Worm (Caenorhabditis elegans) whole organism, early embryonic: Measurements from ENCODE around the gene paml-1.

Source experiments
- B0310.2 ChIP-seq: sonication (generic microtip); optimal IDR thresholded peaks from 2 replicates; lab custom pipeline; 2016; ENCODE audit warnings: mild to moderate bottlenecking, missing genetic modification characterization, missing compliant biosample characterization
- F13C5.2 ChIP-seq: sonication (generic microtip); optimal IDR thresholded peaks from 2 replicates; lab custom pipeline; 2017; ENCODE audit warnings: mild to moderate bottlenecking, missing genetic modification characterization, inconsistent platforms, missing compliant biosample characterization
- aly-1 ChIP-seq: sonication (generic microtip); optimal IDR thresholded peaks from 2 replicates; lab custom pipeline; 2016; ENCODE audit warnings: missing genetic modification characterization, missing compliant biosample characterization
- ama-1 ChIP-seq: fragments of 150-350 bp; optimal IDR thresholded peaks from 2 replicates; lab custom pipeline; 2014
- ceh-13 ChIP-seq: fragments of 200-800 bp; sonication (Bioruptor generic); optimal IDR thresholded peaks from 2 replicates; lab custom pipeline; 2018; ENCODE audit warnings: mild to moderate bottlenecking, missing genetic modification characterization, missing compliant biosample characterization
- ceh-36 ChIP-seq: sonication (generic microtip); optimal IDR thresholded peaks from 2 replicates; lab custom pipeline; 2016; ENCODE audit warnings: missing genetic modification characterization, inconsistent platforms, missing compliant biosample characterization
- ets-7 ChIP-seq: sonication (generic microtip); optimal IDR thresholded peaks from 2 replicates; lab custom pipeline; 2016; ENCODE audit warnings: missing genotype, missing genetic modification characterization, missing compliant biosample characterization
- flt-1 ChIP-seq: fragments of 200-800 bp; sonication (Bioruptor generic); IDR thresholded peaks from 2 replicates; pipeline ENCODE4 v1.3.6; 2022; ENCODE audit warnings: missing genetic modification characterization, missing compliant biosample characterization
- hmbx-1 ChIP-seq: sonication (generic microtip); optimal IDR thresholded peaks from 2 replicates; lab custom pipeline; 2016; ENCODE audit warnings: mild to moderate bottlenecking, missing genetic modification characterization, missing compliant biosample characterization
- hmg-4 ChIP-seq: fragments of 200-800 bp; sonication (Bioruptor generic); optimal IDR thresholded peaks from 2 replicates; lab custom pipeline; 2018; ENCODE audit warnings: mild to moderate bottlenecking, missing genetic modification characterization, missing compliant biosample characterization
- hnd-1 ChIP-seq: sonication (generic microtip); optimal IDR thresholded peaks from 2 replicates; lab custom pipeline; 2016; ENCODE audit warnings: missing genetic modification characterization, missing compliant biosample characterization
- pes-1 ChIP-seq: fragments of 200-800 bp; sonication (Bioruptor generic); IDR thresholded peaks from 2 replicates; pipeline ENCODE4 v1.3.6; 2022; ENCODE audit warnings: missing genetic modification reagents, missing genetic modification characterization, missing compliant biosample characterization
- scrt-1 ChIP-seq: fragments of 200-800 bp; sonication (Bioruptor generic); IDR thresholded peaks from 2 replicates; pipeline ENCODE4 v1.3.6; 2022; ENCODE audit warnings: missing genetic modification characterization, missing compliant biosample characterization
- sea-1 ChIP-seq: fragments of 200-800 bp; sonication (Bioruptor generic); conservative IDR thresholded peaks from 2 replicates; pipeline ENCODE4 v1.3.6; 2022; ENCODE audit warnings: missing genetic modification characterization, missing compliant biosample characterization
- tbx-11 ChIP-seq: fragments of 200-800 bp; sonication (Bioruptor generic); IDR thresholded peaks from 2 replicates; pipeline ENCODE4 v1.3.6; 2022; ENCODE audit warnings: missing genetic modification characterization, missing compliant biosample characterization
- tbx-37 ChIP-seq: fragments of 200-800 bp; sonication (Bioruptor generic); conservative IDR thresholded peaks from 2 replicates; pipeline ENCODE4 v1.3.6; 2022; ENCODE audit warnings: missing genetic modification reagents, missing genetic modification characterization, missing compliant biosample characterization
- tra-4 ChIP-seq: sonication (generic microtip); optimal IDR thresholded peaks from 2 replicates; lab custom pipeline; 2017; ENCODE audit warnings: missing genetic modification characterization, missing compliant biosample characterization

paml-1 gene

ce11 chrIII:10261256-10261655 lies 27.4 kb upstream of the paml-1 start:
- TF ChIP-seq F13C5.2 (tag; lab: Kevin White, UChicago) (no peak), hmg-4 (no peak), hnd-1 (no peak), ama-1 (lab: Kevin White, UChicago) (no peak), tbx-11 (GFP tag; lab: Robert Waterston, UW) (no peak), aly-1 (tag; lab: Kevin White, UChicago) (no peak)

- TF ChIP-seq B0310.2 (tag; lab: Kevin White, UChicago) (no peak), tbx-37 (GFP tag; lab: Robert Waterston, UW) (no peak), ama-1 (lab: Kevin White, UChicago) (no peak), ets-7 (tag; lab: Kevin White, UChicago) (no peak), hmg-4 (no peak), hnd-1 (no peak), pes-1 (GFP tag; lab: Robert Waterston, UW) (no peak), ceh-36 (tag; lab: Kevin White, UChicago) (no peak), hmbx-1 (tag; lab: Kevin White, UChicago) (no peak), aly-1 (tag; lab: Kevin White, UChicago) (no peak), sea-1 (GFP tag; lab: Robert Waterston, UW) (no peak), tra-4 (tag; lab: Kevin White, UChicago) (no peak), tbx-11 (GFP tag; lab: Robert Waterston, UW) (no peak), scrt-1 (GFP tag; lab: Robert Waterston, UW) (no peak), flt-1 (GFP tag; lab: Robert Waterston, UW) (no peak), ceh-13 (GFP tag; lab: Kevin White, UChicago) (no peak), F13C5.2 (tag; lab: Kevin White, UChicago) (no peak)
Observed at ce11 chrIII:10258641-10259040, 24.8 kb upstream of the paml-1 start, which contains the start of gene rip-1. rip-1 (minus strand) TSS chrIII:10258741.

ce11 chrIII:10254583-10254982 lies 20.7 kb upstream of the paml-1 start, which contains the start of gene R01H10.4:
R01H10.4 (plus strand) TSS chrIII:10254818.
- no peak for TF ChIP-seq B0310.2 (tag; lab: Kevin White, UChicago)
- no peak for TF ChIP-seq ets-7 (tag; lab: Kevin White, UChicago)
- no peak for TF ChIP-seq pes-1 (GFP tag; lab: Robert Waterston, UW)
- TF ChIP-seq hmg-4: no peak
- no peak for TF ChIP-seq sea-1 (GFP tag; lab: Robert Waterston, UW)
- TF ChIP-seq ceh-36 (tag; lab: Kevin White, UChicago): no peak
- no peak for TF ChIP-seq tbx-37 (GFP tag; lab: Robert Waterston, UW)
- no peak for TF ChIP-seq tra-4 (tag; lab: Kevin White, UChicago)
- no peak for TF ChIP-seq ceh-13 (GFP tag; lab: Kevin White, UChicago)
- TF ChIP-seq scrt-1 (GFP tag; lab: Robert Waterston, UW): no peak
- no peak for TF ChIP-seq aly-1 (tag; lab: Kevin White, UChicago)
- no peak for TF ChIP-seq hmbx-1 (tag; lab: Kevin White, UChicago)

- no peak for TF ChIP-seq B0310.2 (tag; lab: Kevin White, UChicago)
- TF ChIP-seq tbx-11 (GFP tag; lab: Robert Waterston, UW): no peak
- TF ChIP-seq hmg-4: no peak
- no peak for TF ChIP-seq scrt-1 (GFP tag; lab: Robert Waterston, UW)
- no peak for TF ChIP-seq ama-1 (lab: Kevin White, UChicago)
- TF ChIP-seq sea-1 (GFP tag; lab: Robert Waterston, UW): no peak
- no peak for TF ChIP-seq flt-1 (GFP tag; lab: Robert Waterston, UW)
- no peak for TF ChIP-seq ets-7 (tag; lab: Kevin White, UChicago)
- no peak for TF ChIP-seq pes-1 (GFP tag; lab: Robert Waterston, UW)
- no peak for TF ChIP-seq ceh-36 (tag; lab: Kevin White, UChicago)
- TF ChIP-seq F13C5.2 (tag; lab: Kevin White, UChicago): no peak
- TF ChIP-seq hnd-1: no peak
- TF ChIP-seq tbx-37 (GFP tag; lab: Robert Waterston, UW): no peak
- TF ChIP-seq ceh-13 (GFP tag; lab: Kevin White, UChicago): no peak
- TF ChIP-seq aly-1 (tag; lab: Kevin White, UChicago): no peak
- no peak for TF ChIP-seq hmbx-1 (tag; lab: Kevin White, UChicago)
- TF ChIP-seq tra-4 (tag; lab: Kevin White, UChicago): no peak
Observed at ce11 chrIII:10253334-10253733, 19.5 kb upstream of the paml-1 start.

ce11 chrIII:10251114-10251513 lies 17.2 kb upstream of the paml-1 start:
- TF ChIP-seq B0310.2 (tag; lab: Kevin White, UChicago) (no peak), ama-1 (lab: Kevin White, UChicago) (no peak), ceh-13 (GFP tag; lab: Kevin White, UChicago) (no peak), tbx-11 (GFP tag; lab: Robert Waterston, UW) (no peak), hnd-1 (no peak), flt-1 (GFP tag; lab: Robert Waterston, UW) (no peak), ceh-36 (tag; lab: Kevin White, UChicago) (no peak), ets-7 (tag; lab: Kevin White, UChicago) (no peak), tbx-37 (GFP tag; lab: Robert Waterston, UW) (no peak), sea-1 (GFP tag; lab: Robert Waterston, UW) (no peak)

ce11 chrIII:10248441-10249137 lies 14.7 kb upstream of the paml-1 start, which contains the start of the genes div-1 and cor-1:
div-1 (minus strand) TSS chrIII:10248559.
cor-1 (plus strand) TSS chrIII:10249111.
- TF ChIP-seq ceh-36 (tag; lab: Kevin White, UChicago): no peak
- TF ChIP-seq sea-1 (GFP tag; lab: Robert Waterston, UW): no peak
- peak; percentile 13 for TF ChIP-seq hmg-4
- TF ChIP-seq pes-1 (GFP tag; lab: Robert Waterston, UW): no peak; the same call in 1 of the 2 replicates
- no peak for TF ChIP-seq ama-1 (lab: Kevin White, UChicago)
- TF ChIP-seq tbx-11 (GFP tag; lab: Robert Waterston, UW): no peak
- TF ChIP-seq ets-7 (tag; lab: Kevin White, UChicago): no peak
- 0 out of 2 replicates have a peak, but pooled peaks have one; percentile 22 for TF ChIP-seq scrt-1 (GFP tag; lab: Robert Waterston, UW)
- no peak for TF ChIP-seq aly-1 (tag; lab: Kevin White, UChicago)
- no peak for TF ChIP-seq flt-1 (GFP tag; lab: Robert Waterston, UW)
- no peak for TF ChIP-seq B0310.2 (tag; lab: Kevin White, UChicago)
- no peak for TF ChIP-seq ceh-13 (GFP tag; lab: Kevin White, UChicago)
- no peak for TF ChIP-seq hnd-1
- TF ChIP-seq F13C5.2 (tag; lab: Kevin White, UChicago): no peak
- no peak for TF ChIP-seq tra-4 (tag; lab: Kevin White, UChicago)
- TF ChIP-seq hmbx-1 (tag; lab: Kevin White, UChicago): no peak
